Fruit fly (Drosophila melanogaster): ENCODE measurements around the gene CG11694.

- TF ChIP-seq h (optimal IDR thresholded peaks at IDR 0.05) (no peak), Sin3A (optimal IDR thresholded peaks at IDR 0.05) (no peak), insv (optimal IDR thresholded peaks at IDR 0.05) (no peak), psq (optimal IDR thresholded peaks at IDR 0.05) (no peak), Myc (optimal IDR thresholded peaks at IDR 0.05) (no peak)
These were observed at the start of gene CG11694, which contains the start of gene CG11698 for dm6 chr3R:8312037-8312436.

Measured in Kc167 (cell line).